Fruit fly (Drosophila melanogaster) whole organism, embryonic: Measurements from ENCODE around the gene Ubc6.

Experiments
- Ada2b ChIP-seq: fragments of 200-800 bp; sonication (Bioruptor generic); IDR thresholded peaks from 2 replicates; pipeline ENCODE4 v1.3.6; 2022; ENCODE audit warnings: missing biosample characterization, missing genetic modification characterization
- Awh ChIP-seq: fragments of 200-800 bp; sonication (Bioruptor generic); IDR thresholded peaks from 2 replicates; pipeline ENCODE4, ENCODE4 v1.3.6; 2022; ENCODE audit warnings: missing biosample characterization, missing genetic modification characterization
- B-H2 ChIP-seq: fragments of 200-800 bp; sonication (Bioruptor generic); optimal IDR thresholded peaks from 2 replicates; lab custom pipeline; 2018; ENCODE audit warnings: missing biosample characterization, mild to moderate bottlenecking, missing genetic modification characterization
- BEAF-32 ChIP-seq: fragments of 200-800 bp; sonication (Bioruptor generic); optimal IDR thresholded peaks from 3 replicates; lab custom pipeline; 2017; ENCODE audit warnings: missing biosample characterization, missing genetic modification characterization, mild to moderate bottlenecking, moderate library complexity, missing genetic modification reagents
- C15 ChIP-seq: fragments of 200-800 bp; sonication (Bioruptor generic); IDR thresholded peaks from 3 replicates; pipeline ENCODE4 v1.3.6; 2022; ENCODE audit warnings: missing biosample characterization, missing genetic modification characterization
- CG10267 ChIP-seq: fragments of 200-800 bp; sonication (Bioruptor generic); optimal IDR thresholded peaks from 2 replicates; lab custom pipeline; 2018; ENCODE audit warnings: missing biosample characterization, mild to moderate bottlenecking, missing genetic modification characterization, moderate library complexity
- CG10321 ChIP-seq: fragments of 200-800 bp; sonication (Bioruptor generic); IDR thresholded peaks from 2 replicates; pipeline ENCODE4 v1.3.6; 2022; ENCODE audit warnings: missing biosample characterization, missing genetic modification characterization
- CG11456 ChIP-seq: fragments of 200-800 bp; sonication (Bioruptor generic); IDR thresholded peaks from 3 replicates; pipeline ENCODE4 v1.3.6; 2022; ENCODE audit warnings: missing biosample characterization, missing genetic modification characterization
- CG11504 ChIP-seq: fragments of 200-800 bp; sonication (Bioruptor generic); optimal IDR thresholded peaks from 3 replicates; lab custom pipeline; 2019; ENCODE audit warnings: missing biosample characterization, mild to moderate bottlenecking, missing genetic modification characterization, moderate library complexity
- CG11695 ChIP-seq: fragments of 200-800 bp; sonication (Bioruptor generic); IDR thresholded peaks from 3 replicates; pipeline ENCODE4 v1.3.6; 2022; ENCODE audit warnings: missing biosample characterization, missing genetic modification characterization
- CG11696 ChIP-seq: fragments of 200-800 bp; sonication (Bioruptor generic); IDR thresholded peaks from 2 replicates; pipeline ENCODE4 v1.3.6; 2022; ENCODE audit warnings: missing biosample characterization, missing genetic modification characterization
- CG12769 ChIP-seq: fragments of 200-800 bp; sonication (Bioruptor generic); optimal IDR thresholded peaks from 2 replicates; lab custom pipeline; 2019; ENCODE audit warnings: missing biosample characterization, mild to moderate bottlenecking, missing genetic modification characterization, moderate library complexity
- CG14667 ChIP-seq: fragments of 200-800 bp; sonication (Bioruptor generic); IDR thresholded peaks from 2 replicates; pipeline ENCODE4 v1.3.6; 2022; ENCODE audit warnings: missing biosample characterization, missing genetic modification characterization
- CG1792 ChIP-seq: fragments of 200-800 bp; sonication (Bioruptor generic); optimal IDR thresholded peaks from 2 replicates; lab custom pipeline; 2016; ENCODE audit warnings: missing biosample characterization, missing genetic modification characterization
- CG18476 ChIP-seq: fragments of 200-800 bp; sonication (Bioruptor generic); optimal IDR thresholded peaks from 2 replicates; lab custom pipeline; 2016; ENCODE audit warnings: missing biosample characterization, mild to moderate bottlenecking, missing genetic modification characterization
- CG2199 ChIP-seq: fragments of 200-800 bp; sonication (Bioruptor generic); IDR thresholded peaks from 3 replicates; pipeline ENCODE4 v1.3.6; 2022; ENCODE audit warnings: missing biosample characterization, missing genetic modification characterization
- CG32767 ChIP-seq: fragments of 200-800 bp; sonication (Bioruptor generic); IDR thresholded peaks from 2 replicates; pipeline ENCODE4 v1.3.6; 2022; ENCODE audit warnings: missing biosample characterization, missing genetic modification characterization
- CG3281 ChIP-seq: fragments of 200-800 bp; sonication (Bioruptor generic); optimal IDR thresholded peaks from 3 replicates; lab custom pipeline; 2017; ENCODE audit warnings: missing biosample characterization, mild to moderate bottlenecking, missing genetic modification characterization
- CG4617 ChIP-seq: fragments of 200-800 bp; sonication (Bioruptor generic); optimal IDR thresholded peaks from 3 replicates; lab custom pipeline; 2016; ENCODE audit warnings: missing biosample characterization, missing genetic modification characterization, borderline replicate concordance
- CG7928 ChIP-seq: fragments of 200-800 bp; sonication (Bioruptor generic); optimal IDR thresholded peaks from 2 replicates; lab custom pipeline; 2017; ENCODE audit warnings: missing biosample characterization, mild to moderate bottlenecking, missing genetic modification characterization
- CG8765 ChIP-seq: fragments of 200-800 bp; sonication (Bioruptor generic); IDR thresholded peaks from 2 replicates; pipeline ENCODE4 v1.3.6; 2022; ENCODE audit warnings: missing biosample characterization, missing genetic modification characterization
- CkIIα-i1 ChIP-seq: fragments of 200-800 bp; sonication (Bioruptor generic); IDR thresholded peaks from 2 replicates; pipeline ENCODE4 v1.3.6; 2022; ENCODE audit warnings: missing biosample characterization, missing genetic modification characterization
- Dbx ChIP-seq: fragments of 200-800 bp; sonication (Bioruptor generic); IDR thresholded peaks from 3 replicates; pipeline ENCODE4 v1.3.6; 2022; ENCODE audit warnings: missing biosample characterization, missing genetic modification characterization
- Deaf1 ChIP-seq: fragments of 200-800 bp; optimal IDR thresholded peaks from 3 replicates; lab custom pipeline; 2019; ENCODE audit warnings: missing biosample characterization, mild to moderate bottlenecking, missing genetic modification characterization, moderate library complexity
- Doc2 ChIP-seq: fragments of 200-800 bp; sonication (Bioruptor generic); IDR thresholded peaks from 2 replicates; pipeline ENCODE4 v1.3.6; 2022; ENCODE audit warnings: missing biosample characterization, missing genetic modification characterization
- Fer2 ChIP-seq: fragments of 200-800 bp; sonication (Bioruptor generic); optimal IDR thresholded peaks from 2 replicates; lab custom pipeline; 2018; ENCODE audit warnings: missing biosample characterization, mild to moderate bottlenecking, missing genetic modification characterization, moderate library complexity
- GATAe ChIP-seq: fragments of 200-800 bp; sonication (Bioruptor generic); conservative IDR thresholded peaks from 2 replicates; pipeline ENCODE4 v1.3.6; 2022; ENCODE audit warnings: missing biosample characterization, missing genetic modification characterization
- Gug ChIP-seq: fragments of 200-800 bp; sonication (Bioruptor generic); IDR thresholded peaks from 4 replicates; pipeline ENCODE4 v1.3.6; 2022; ENCODE audit warnings: missing biosample characterization, missing genetic modification characterization
- Lpt ChIP-seq: fragments of >200 bp; optimal IDR thresholded peaks from 2 replicates; lab custom pipeline; 2018; ENCODE audit warnings: missing biosample characterization, missing genetic modification characterization
- PHDP ChIP-seq: fragments of 200-800 bp; sonication (Bioruptor generic); optimal IDR thresholded peaks from 3 replicates; lab custom pipeline; 2018; ENCODE audit warnings: missing biosample characterization, mild to moderate bottlenecking, missing genetic modification characterization, moderate library complexity
- Rfx ChIP-seq: fragments of 200-800 bp; sonication (Bioruptor generic); IDR thresholded peaks from 2 replicates; pipeline ENCODE4 v1.3.6; 2022; ENCODE audit warnings: missing biosample characterization, missing genetic modification characterization
- Sry-δ ChIP-seq: fragments of 200-800 bp; sonication (Bioruptor generic); optimal IDR thresholded peaks from 2 replicates; lab custom pipeline; 2016; ENCODE audit warnings: missing biosample characterization, missing genetic modification characterization
- Stat92E ChIP-seq, 3 experiments: fragments of >200 bp in 2 of 3; fragments of 200-800 bp in 1 of 3; sonication (Bioruptor generic) in 1 of 3; optimal IDR thresholded peaks; 2 replicates each; lab custom pipeline; 2017 to 2019; ENCODE audit warnings: missing biosample characterization in 3 of 3, missing genetic modification characterization in 3 of 3, mild to moderate bottlenecking in 1 of 3, moderate library complexity in 1 of 3
- Tbp ChIP-seq: fragments of >200 bp; optimal IDR thresholded peaks from 2 replicates; lab custom pipeline; 2018; ENCODE audit warnings: missing biosample characterization, missing genetic modification characterization
- Trl ChIP-seq, 3 experiments: fragments of >200 bp in 2 of 3; fragments of 200-800 bp in 1 of 3; sonication (Bioruptor generic) in 1 of 3; optimal IDR thresholded peaks; 2 replicates in 1 of 3; 3 replicates in 2 of 3; lab custom pipeline; 2016 to 2017; ENCODE audit warnings: missing biosample characterization in 1 of 3, missing genetic modification characterization in 1 of 3
- ara ChIP-seq: fragments of 200-800 bp; sonication (Bioruptor generic); IDR thresholded peaks from 2 replicates; pipeline ENCODE4 v1.3.6; 2022; ENCODE audit warnings: missing biosample characterization, missing genetic modification characterization
- cas ChIP-seq: fragments of 200-800 bp; sonication (Bioruptor generic); IDR thresholded peaks from 2 replicates; pipeline ENCODE4 v1.3.6; 2022; ENCODE audit warnings: missing biosample characterization, missing genetic modification characterization
- danr ChIP-seq: fragments of 200-800 bp; sonication (Bioruptor generic); IDR thresholded peaks from 2 replicates; pipeline ENCODE4 v1.3.6; 2022; ENCODE audit warnings: missing biosample characterization, missing genetic modification characterization
- dmrt99B ChIP-seq: fragments of 200-800 bp; sonication (Bioruptor generic); optimal IDR thresholded peaks from 2 replicates; lab custom pipeline; 2018; ENCODE audit warnings: missing biosample characterization, mild to moderate bottlenecking, missing genetic modification characterization, moderate library complexity
- fru ChIP-seq: fragments of >200 bp; optimal IDR thresholded peaks from 2 replicates; lab custom pipeline; 2017
- kay ChIP-seq: fragments of 200-800 bp; sonication (Bioruptor generic); optimal IDR thresholded peaks from 2 replicates; lab custom pipeline; 2016; ENCODE audit warnings: missing biosample characterization, missing genetic modification characterization
- ken ChIP-seq: fragments of 200-800 bp; sonication (Bioruptor generic); IDR thresholded peaks from 3 replicates; pipeline ENCODE4 v1.3.6; 2022; ENCODE audit warnings: missing biosample characterization, missing genetic modification characterization
- nau ChIP-seq: fragments of 200-800 bp; sonication (Bioruptor generic); optimal IDR thresholded peaks from 3 replicates; lab custom pipeline; 2017; ENCODE audit warnings: missing biosample characterization, mild to moderate bottlenecking, missing genetic modification characterization, missing genetic modification reagents
- nom ChIP-seq: fragments of 200-800 bp; sonication (Bioruptor generic); optimal IDR thresholded peaks from 2 replicates; lab custom pipeline; 2017; ENCODE audit warnings: missing biosample characterization, missing genetic modification characterization, mild to moderate bottlenecking, moderate library complexity, missing genetic modification reagents
- pho ChIP-seq: fragments of 200-800 bp; sonication (Bioruptor generic); optimal IDR thresholded peaks from 2 replicates; lab custom pipeline; 2016; ENCODE audit warnings: missing biosample characterization, missing genetic modification characterization
- slp2 ChIP-seq: fragments of 200-800 bp; sonication (Bioruptor generic); optimal IDR thresholded peaks from 2 replicates; lab custom pipeline; 2016; ENCODE audit warnings: missing biosample characterization, missing genetic modification characterization
- so ChIP-seq: fragments of 200-800 bp; sonication (Bioruptor generic); IDR thresholded peaks from 3 replicates; pipeline ENCODE4 v1.3.6; 2022; ENCODE audit warnings: missing biosample characterization, missing genetic modification characterization
- sob ChIP-seq: fragments of 200-800 bp; sonication (Bioruptor generic); IDR thresholded peaks from 2 replicates; pipeline ENCODE4 v1.3.6; 2022; ENCODE audit warnings: missing biosample characterization, missing genetic modification characterization
- ssp ChIP-seq: fragments of 200-800 bp; sonication (Bioruptor generic); IDR thresholded peaks from 2 replicates; pipeline ENCODE4 v1.3.6; 2022; ENCODE audit warnings: missing biosample characterization, missing genetic modification characterization
- stwl ChIP-seq: fragments of 200-800 bp; sonication (Bioruptor generic); optimal IDR thresholded peaks from 3 replicates; lab custom pipeline; 2018; ENCODE audit warnings: missing biosample characterization, mild to moderate bottlenecking, missing genetic modification characterization, moderate library complexity
- ttk ChIP-seq: fragments of 200-800 bp; sonication (Bioruptor generic); IDR thresholded peaks from 2 replicates; pipeline ENCODE4 v2.1.2; 2022; ENCODE audit warnings: missing biosample characterization, missing genetic modification characterization
- z ChIP-seq: fragments of 200-800 bp; sonication (Bioruptor generic); IDR thresholded peaks from 3 replicates; pipeline ENCODE4 v1.3.6; 2022; ENCODE audit warnings: missing biosample characterization, missing genetic modification characterization

Gene Ubc6

DNA sequence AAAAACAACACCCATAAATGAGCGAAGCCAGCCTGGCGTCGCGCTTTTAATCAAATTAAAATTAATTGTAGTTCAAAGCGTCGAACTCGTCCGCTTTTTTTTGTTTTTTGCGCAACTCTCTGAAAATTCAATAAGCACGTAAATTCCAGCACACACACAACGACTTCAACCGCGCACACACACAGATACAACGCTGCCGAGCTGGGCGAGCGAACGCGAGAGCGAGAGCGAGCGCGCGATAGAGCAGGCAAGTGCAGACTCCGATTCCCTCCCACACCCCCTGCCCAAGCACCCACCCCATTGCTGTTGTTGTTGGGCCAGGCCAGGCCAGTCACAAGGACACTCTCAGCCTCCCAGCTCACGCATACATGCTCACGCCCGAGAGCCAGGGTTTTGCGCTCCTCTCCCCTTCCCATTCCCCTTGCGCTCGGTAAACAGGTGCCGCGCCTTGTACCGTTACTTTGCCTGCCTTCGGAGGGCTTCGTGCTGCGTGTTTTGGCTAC lies 41.6 kb downstream of the Ubc6 start (continued):
- TF ChIP-seq CG14667 (no peak), Dbx (peak; percentile 39; the same call in 1 of the 3 replicates), dmrt99B (tag; lab: Kevin White, UChicago) (no peak), CG7928 (GFP tag; lab: Kevin White, UChicago) (no peak), cas (GFP tag; lab: Robert Waterston, UW) (no peak), CG11504 (tag; lab: Kevin White, UChicago) (no peak), Lpt (GFP tag; lab: Kevin White, UChicago) (no peak), CG11695 (no peak), CkIIα-i1 (no peak), ken (GFP tag; lab: Robert Waterston, UW) (no peak), ttk (GFP tag; lab: Robert Waterston, UW) (no peak), ara (GFP tag; lab: Robert Waterston, UW) (no peak), kay (GFP tag; lab: Kevin White, UChicago) (no peak), ssp (GFP tag; lab: Robert Waterston, UW) (no peak), CG12769 (tag; lab: Kevin White, UChicago) (peak; percentile 10), CG10267 (no peak), Awh (GFP tag; lab: Robert Waterston, UW) (peak; percentile 24; the same call in 1 of the 2 replicates), z (no peak), CG18476 (no peak), CG4617 (GFP tag; lab: Kevin White, UChicago) (no peak), CG11456 (GFP tag; lab: Robert Waterston, UW) (0 out of 3 replicates have a peak, but pooled peaks have one; percentile 48), BEAF-32 (GFP tag; lab: Kevin White, UChicago) (no peak), danr (GFP tag; lab: Robert Waterston, UW) (no peak), CG1792 (GFP tag; lab: Kevin White, UChicago) (no peak), Trl (optimal IDR thresholded peaks at IDR 0.05; lab: Kevin White, UChicago) (peak; percentile 64 to 77), Trl (GFP tag; optimal IDR thresholded peaks at IDR 0.05; lab: Kevin White, UChicago) (no peak), stwl (tag; lab: Kevin White, UChicago) (no peak), Doc2 (GFP tag; lab: Robert Waterston, UW) (no peak), GATAe (GFP tag; lab: Robert Waterston, UW) (no peak), CG8765 (GFP tag; lab: Robert Waterston, UW) (no peak), Ada2b (GFP tag; lab: Robert Waterston, UW) (0 out of 2 replicates have a peak, but pooled peaks have one; percentile 4), Rfx (GFP tag; lab: Robert Waterston, UW) (peak; percentile 23; the same call in 1 of the 2 replicates), Tbp (GFP tag; lab: Kevin White, UChicago) (no peak), Gug (no peak), B-H2 (no peak), nom (GFP tag; lab: Kevin White, UChicago) (peak; percentile 7), slp2 (no peak), CG3281 (GFP tag; lab: Kevin White, UChicago) (no peak), Sry-δ (GFP tag; lab: Kevin White, UChicago) (no peak), pho (GFP tag; lab: Kevin White, UChicago) (no peak), Deaf1 (peak; percentile 90), C15 (GFP tag; lab: Robert Waterston, UW) (no peak), fru (no peak), CG10321 (peak; percentile 55), CG11696 (GFP tag; lab: Robert Waterston, UW) (no peak), Stat92E (GFP tag; optimal IDR thresholded peaks at IDR 0.05; lab: Kevin White, UChicago) (no peak), Fer2 (no peak), nau (no peak), CG32767 (0 out of 2 replicates have a peak, but pooled peaks have one; percentile 5), CG2199 (GFP tag; lab: Robert Waterston, UW) (0 out of 3 replicates have a peak, but pooled peaks have one; percentile 1), PHDP (tag; lab: Kevin White, UChicago) (no peak), sob (GFP tag; lab: Robert Waterston, UW) (peak; percentile 31; the same call in 1 of the 2 replicates), so (GFP tag; lab: Robert Waterston, UW) (no peak)
